Worm (Caenorhabditis elegans) whole organism, mixed stage, embryonic: Measurements from ENCODE around the gene gcy-22.
A peak's percentile ranks its signal among the peaks of the same experiment; 100 is the strongest.

Experiments used
- M03D4.4 ChIP-seq: sonication (generic microtip); optimal IDR thresholded peaks from 2 replicates; lab custom pipeline; 2017; ENCODE audit warnings: mild to moderate bottlenecking, missing genetic modification characterization, missing compliant biosample characterization
- bed-3 ChIP-seq: fragments of 200-800 bp; sonication (Bioruptor generic); optimal IDR thresholded peaks from 3 replicates; lab custom pipeline; 2018; ENCODE audit warnings: mild to moderate bottlenecking, missing genetic modification characterization, moderate library complexity, missing compliant biosample characterization
- ham-2 ChIP-seq: fragments of 200-800 bp; sonication (Bioruptor generic); optimal IDR thresholded peaks from 2 replicates; lab custom pipeline; 2018; ENCODE audit warnings: mild to moderate bottlenecking, missing genetic modification characterization, missing compliant biosample characterization
- lin-13 ChIP-seq: fragments of 150-350 bp; optimal IDR thresholded peaks from 2 replicates; lab custom pipeline; 2014; ENCODE audit warnings: missing biosample characterization, missing genetic modification characterization
- nhr-237 ChIP-seq: fragments of 150-350 bp; optimal IDR thresholded peaks from 2 replicates; lab custom pipeline; 2014; ENCODE audit warnings: missing biosample characterization, missing genetic modification characterization
- nhr-28 ChIP-seq: fragments of 150-350 bp; optimal IDR thresholded peaks from 2 replicates; lab custom pipeline; 2014; ENCODE audit warnings: missing biosample characterization, missing genetic modification characterization
- pha-4 ChIP-seq: fragments of 150-350 bp; optimal IDR thresholded peaks from 2 replicates; lab custom pipeline; 2018; ENCODE audit warnings: missing biosample characterization, missing genetic modification reagents, missing genetic modification characterization
- sem-2 ChIP-seq: fragments of 200-800 bp; sonication (Bioruptor generic); optimal IDR thresholded peaks from 2 replicates; lab custom pipeline; 2018; ENCODE audit warnings: mild to moderate bottlenecking, missing genetic modification characterization, missing compliant biosample characterization
- sptf-1 ChIP-seq: sonication (generic microtip); optimal IDR thresholded peaks from 2 replicates; lab custom pipeline; 2017; ENCODE audit warnings: mild to moderate bottlenecking, missing genetic modification characterization, moderate library complexity, missing compliant biosample characterization
- unc-39 ChIP-seq: fragments of 150-350 bp; optimal IDR thresholded peaks from 2 replicates; lab custom pipeline; 2014; ENCODE audit warnings: missing biosample characterization, missing genetic modification characterization
- unc-62 ChIP-seq: fragments of 150-350 bp; optimal IDR thresholded peaks from 2 replicates; lab custom pipeline; 2014; ENCODE audit warnings: missing biosample characterization, missing genetic modification reagents, missing genetic modification characterization

DNA sequence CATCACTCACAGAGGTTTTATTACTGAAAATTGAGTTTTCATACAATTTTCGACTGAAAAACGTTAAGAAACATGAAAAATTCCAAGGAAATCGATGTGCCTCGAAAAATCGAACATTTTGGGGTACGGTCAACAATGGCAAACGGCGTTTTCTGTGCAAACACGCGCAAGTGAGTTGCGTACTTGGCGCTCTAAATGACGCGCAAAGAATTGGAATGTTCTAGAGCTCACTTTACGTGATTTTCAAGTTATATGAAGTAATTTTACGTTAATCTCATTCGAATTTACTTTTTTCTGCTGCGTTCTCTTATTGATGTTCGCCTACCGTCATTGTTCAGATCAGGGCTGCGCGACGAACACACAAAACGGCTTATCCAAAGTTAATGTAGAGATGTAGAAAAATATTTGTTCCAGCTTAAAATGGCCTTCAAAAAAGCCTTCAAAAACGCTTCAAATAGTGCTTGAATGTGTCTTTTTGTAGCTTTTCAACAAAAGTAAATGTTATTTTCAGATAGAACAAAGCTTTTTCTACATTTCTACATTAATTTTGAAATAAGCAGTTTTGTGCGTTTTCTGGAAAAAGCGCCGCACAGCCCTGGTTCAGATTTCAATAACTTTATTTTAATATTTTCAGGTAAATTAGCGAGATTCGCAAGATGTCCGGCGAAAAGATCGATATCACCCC lies 20.8 kb upstream of the gcy-22 start, which contains the start of the genes F31D4.2 and fkb-6:
- no peak for TF ChIP-seq ham-2 (GFP tag; lab: Kevin White, UChicago)
- TF ChIP-seq unc-62 (GFP tag; lab: Kevin White, UChicago), result peak; percentile 11
- TF ChIP-seq nhr-237 (tag; lab: Kevin White, UChicago), result peak; percentile 52
- TF ChIP-seq sptf-1 (tag; lab: Kevin White, UChicago), result peak; percentile 3
- TF ChIP-seq unc-39 (tag; lab: Kevin White, UChicago), result no peak
- TF ChIP-seq M03D4.4 (tag; lab: Kevin White, UChicago), result no peak
- TF ChIP-seq lin-13 (tag; lab: Kevin White, UChicago), result peak; percentile 71
- no peak for TF ChIP-seq bed-3 (GFP tag; lab: Kevin White, UChicago)
- no peak for TF ChIP-seq sem-2
- no peak for TF ChIP-seq nhr-28 (tag; lab: Kevin White, UChicago)
- peak; percentile 88 for TF ChIP-seq pha-4
